Fruit fly (Drosophila melanogaster) whole organism, wandering third instar larva: Measurements from ENCODE around the gene IntS4.

Source experiments
- Abd-B ChIP-seq: fragments of >200 bp; optimal IDR thresholded peaks from 2 replicates; lab custom pipeline; 2017; ENCODE audit warnings: missing biosample characterization, missing genetic modification characterization
- HLH106 ChIP-seq: fragments of 200-800 bp; optimal IDR thresholded peaks from 3 replicates; lab custom pipeline; 2019; ENCODE audit warnings: missing biosample characterization, mild to moderate bottlenecking, missing genetic modification characterization, moderate library complexity
- Hr78 ChIP-seq: fragments of >200 bp; optimal IDR thresholded peaks from 2 replicates; lab custom pipeline; 2017; ENCODE audit warnings: missing biosample characterization, missing genetic modification characterization
- Mio ChIP-seq: sonication (Bioruptor generic); optimal IDR thresholded peaks from 2 replicates; lab custom pipeline; 2016; ENCODE audit warnings: missing biosample characterization, missing genetic modification characterization
- OdsH ChIP-seq: fragments of 200-800 bp; sonication (Bioruptor generic); optimal IDR thresholded peaks from 2 replicates; lab custom pipeline; 2016; ENCODE audit warnings: missing biosample characterization, mild to moderate bottlenecking, missing genetic modification characterization
- Rel ChIP-seq, 2 experiments: fragments of 200-800 bp; sonication (Bioruptor generic) in 1 of 2; optimal IDR thresholded peaks; 2 replicates in 1 of 2; 3 replicates in 1 of 2; lab custom pipeline; 2016 to 2019; ENCODE audit warnings: mild to moderate bottlenecking in 2 of 2, missing biosample characterization in 2 of 2, missing genetic modification characterization in 2 of 2, moderate library complexity in 1 of 2
- br ChIP-seq: fragments of 200-800 bp; sonication (Bioruptor generic); optimal IDR thresholded peaks from 2 replicates; lab custom pipeline; 2016; ENCODE audit warnings: missing biosample characterization, missing genetic modification characterization
- psq ChIP-seq: fragments of 200-800 bp; sonication (Bioruptor generic); optimal IDR thresholded peaks from 3 replicates; lab custom pipeline; 2017; ENCODE audit warnings: missing biosample characterization, mild to moderate bottlenecking, missing genetic modification characterization, moderate library complexity
- usp ChIP-seq: fragments of >200 bp; optimal IDR thresholded peaks from 2 replicates; lab custom pipeline; 2017; ENCODE audit warnings: missing biosample characterization, missing genetic modification characterization

- TF ChIP-seq psq (GFP tag; lab: Kevin White, UChicago) (peak; percentile 99), Abd-B (no peak), HLH106 (tag; lab: Kevin White, UChicago) (peak; percentile 78), OdsH (peak; percentile 57), Hr78 (GFP tag; lab: Kevin White, UChicago) (no peak), usp (GFP tag; lab: Kevin White, UChicago) (no peak), br (peak; percentile 46), Mio (GFP tag; lab: Kevin White, UChicago) (no peak), Rel (GFP tag; optimal IDR thresholded peaks at IDR 0.05; lab: Kevin White, UChicago) (peak; percentile 14), Rel (tag; optimal IDR thresholded peaks at IDR 0.05; lab: Kevin White, UChicago) (no peak)
Measured at dm6 chrX:8558762-8559172, at the start of gene IntS4.
